Worm (Caenorhabditis elegans) whole organism, L4 larva: ENCODE data around the gene ets-5.

Experiments
- F49E8.2 ChIP-seq: sonication (generic microtip); optimal IDR thresholded peaks from 2 replicates; lab custom pipeline; 2016; ENCODE audit warnings: missing compliant biosample characterization, mild to moderate bottlenecking, missing genetic modification characterization, borderline replicate concordance
- fos-1 ChIP-seq: fragments of 150-350 bp; optimal IDR thresholded peaks from 2 replicates; lab custom pipeline; 2014; ENCODE audit warnings: missing biosample characterization, missing genetic modification characterization
- mdl-1 ChIP-seq, 2 experiments: fragments of 150-350 bp in 1 of 2; sonication (generic microtip) in 1 of 2; optimal IDR thresholded peaks; 2 replicates each; lab custom pipeline; 2014 to 2017; ENCODE audit warnings: missing biosample characterization in 2 of 2, missing genetic modification characterization in 2 of 2

ce11 chrX:5133980-5134379 is 49.7 kb upstream of the ets-5 start, which contains the start of gene tbc-7:
- TF ChIP-seq fos-1 (tag; lab: Kevin White, UChicago), result no peak
- no peak for TF ChIP-seq F49E8.2
- no peak for TF ChIP-seq mdl-1 (tag; optimal IDR thresholded peaks at IDR 0.05; lab: Kevin White, UChicago)
